Fruit fly (Drosophila melanogaster) whole organism, prepupa: Measurements from ENCODE around the gene CG44158.

Source experiments
- CG10669 ChIP-seq: fragments of 200-800 bp; sonication (Bioruptor generic); optimal IDR thresholded peaks from 3 replicates; lab custom pipeline; 2018; ENCODE audit warnings: missing biosample characterization, mild to moderate bottlenecking, missing genetic modification characterization, moderate library complexity
- CG16779 ChIP-seq: fragments of 200-800 bp; sonication (Bioruptor generic); optimal IDR thresholded peaks from 3 replicates; lab custom pipeline; 2017; ENCODE audit warnings: missing biosample characterization, mild to moderate bottlenecking, missing genetic modification characterization
- CG31627 ChIP-seq: fragments of 200-800 bp; sonication (Bioruptor generic); optimal IDR thresholded peaks from 3 replicates; lab custom pipeline; 2016; ENCODE audit warnings: missing biosample characterization, missing genetic modification characterization
- CG32006 ChIP-seq: fragments of 200-800 bp; sonication (Bioruptor generic); optimal IDR thresholded peaks from 3 replicates; lab custom pipeline; 2017; ENCODE audit warnings: missing biosample characterization, mild to moderate bottlenecking, missing genetic modification characterization
- CG6792 ChIP-seq: fragments of 200-800 bp; sonication (Bioruptor generic); optimal IDR thresholded peaks from 3 replicates; lab custom pipeline; 2016; ENCODE audit warnings: missing biosample characterization, missing genetic modification characterization
- Eip93F ChIP-seq: fragments of 200-800 bp; sonication (Bioruptor generic); optimal IDR thresholded peaks from 2 replicates; lab custom pipeline; 2016; ENCODE audit warnings: missing biosample characterization, mild to moderate bottlenecking, missing genetic modification characterization
- Hr39 ChIP-seq: fragments of 200-800 bp; sonication (Bioruptor generic); optimal IDR thresholded peaks from 2 replicates; lab custom pipeline; 2016; ENCODE audit warnings: missing biosample characterization, missing genetic modification characterization
- Smox ChIP-seq: fragments of 200-800 bp; sonication (Bioruptor generic); optimal IDR thresholded peaks from 3 replicates; lab custom pipeline; 2016; ENCODE audit warnings: missing biosample characterization, missing genetic modification characterization
- Sox15 ChIP-seq: fragments of 200-800 bp; sonication (Bioruptor generic); optimal IDR thresholded peaks from 3 replicates; lab custom pipeline; 2016; ENCODE audit warnings: missing biosample characterization, missing genetic modification characterization
- esn ChIP-seq: fragments of 200-800 bp; sonication (Bioruptor generic); optimal IDR thresholded peaks from 2 replicates; lab custom pipeline; 2016; ENCODE audit warnings: missing biosample characterization, mild to moderate bottlenecking, missing genetic modification characterization, moderate library complexity
- fkh ChIP-seq: fragments of 200-800 bp; sonication (Bioruptor generic); optimal IDR thresholded peaks from 3 replicates; lab custom pipeline; 2017; ENCODE audit warnings: missing biosample characterization, mild to moderate bottlenecking, missing genetic modification characterization, moderate library complexity
- spab ChIP-seq: fragments of 200-800 bp; sonication (Bioruptor generic); optimal IDR thresholded peaks from 2 replicates; lab custom pipeline; 2017; ENCODE audit warnings: missing biosample characterization, mild to moderate bottlenecking, missing genetic modification characterization, missing genetic modification reagents
- svp ChIP-seq: fragments of 200-800 bp; sonication (Bioruptor generic); peaks from one replicate; lab custom pipeline; 2016; ENCODE audit warnings: missing biosample characterization, missing genetic modification characterization
- topi ChIP-seq: fragments of 200-800 bp; sonication (Bioruptor generic); optimal IDR thresholded peaks from 3 replicates; lab custom pipeline; 2016; ENCODE audit warnings: missing biosample characterization, missing genetic modification characterization

DNA sequence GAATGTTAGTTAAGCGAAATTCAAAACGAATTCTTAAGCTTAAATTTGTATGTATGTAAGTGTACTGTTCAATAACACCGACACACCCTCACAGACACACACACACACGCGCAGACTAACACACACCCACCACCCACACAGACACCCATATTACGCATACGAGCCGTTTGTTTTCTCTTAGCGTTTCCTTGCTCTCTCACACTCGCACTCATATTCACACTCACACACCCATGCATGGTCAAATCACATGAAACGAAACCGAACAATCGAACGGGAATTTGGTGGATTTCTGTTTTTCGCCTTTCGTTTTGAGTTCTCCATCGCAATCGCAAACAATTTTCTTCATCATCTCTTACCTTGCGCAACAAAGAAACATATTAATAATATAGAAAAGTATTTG lies 40.7 kb downstream of the CG44158 start:
- TF ChIP-seq CG31627 (no peak), Eip93F (no peak), topi (GFP tag; lab: Kevin White, UChicago) (no peak), esn (GFP tag; lab: Kevin White, UChicago) (no peak), CG32006 (GFP tag; lab: Kevin White, UChicago) (no peak), CG10669 (GFP tag; lab: Kevin White, UChicago) (no peak), spab (GFP tag; lab: Kevin White, UChicago) (no peak), svp (GFP tag; lab: Kevin White, UChicago) (no peak), Smox (GFP tag; lab: Kevin White, UChicago) (no peak), Sox15 (GFP tag; lab: Kevin White, UChicago) (no peak), fkh (GFP tag; lab: Kevin White, UChicago) (no peak), CG16779 (tag; lab: Kevin White, UChicago) (no peak), CG6792 (GFP tag; lab: Kevin White, UChicago) (no peak), Hr39 (no peak)
